Worm (Caenorhabditis elegans) whole organism, dauer: ENCODE data around the gene F07C3.2.

Experiments
- unc-62 ChIP-seq: sonication (generic microtip); optimal IDR thresholded peaks from 2 replicates; lab custom pipeline; 2017; ENCODE audit warnings: missing biosample characterization, missing genetic modification reagents, missing genetic modification characterization

F07C3.2 gene

ce11 chrV:9266399-9266798, 40.5 kb downstream of the F07C3.2 start, which contains the start of gene slc-17.7:
TSS of gene slc-17.7 (minus strand) at chrV:9266499.
- TF ChIP-seq unc-62, result no peak

- no peak for TF ChIP-seq unc-62
These were observed 42.3 kb downstream of the F07C3.2 start for ce11 chrV:9268202-9268601.

- no peak for TF ChIP-seq unc-62
These were observed 44.5 kb downstream of the F07C3.2 start for ce11 chrV:9270442-9270841.

- no peak for TF ChIP-seq unc-62
These were observed 45.9 kb downstream of the F07C3.2 start for ce11 chrV:9271835-9272234.

- no peak for TF ChIP-seq unc-62
These were observed 46.7 kb downstream of the F07C3.2 start for ce11 chrV:9272624-9273023.

ce11 chrV:9273587-9273986, 47.7 kb downstream of the F07C3.2 start:
- TF ChIP-seq unc-62, result no peak

ce11 chrV:9274127-9275042, 48.5 kb downstream of the F07C3.2 start:
- no peak for TF ChIP-seq unc-62
